Worm (Caenorhabditis elegans): ENCODE results near the gene ptrn-1.

DNA sequence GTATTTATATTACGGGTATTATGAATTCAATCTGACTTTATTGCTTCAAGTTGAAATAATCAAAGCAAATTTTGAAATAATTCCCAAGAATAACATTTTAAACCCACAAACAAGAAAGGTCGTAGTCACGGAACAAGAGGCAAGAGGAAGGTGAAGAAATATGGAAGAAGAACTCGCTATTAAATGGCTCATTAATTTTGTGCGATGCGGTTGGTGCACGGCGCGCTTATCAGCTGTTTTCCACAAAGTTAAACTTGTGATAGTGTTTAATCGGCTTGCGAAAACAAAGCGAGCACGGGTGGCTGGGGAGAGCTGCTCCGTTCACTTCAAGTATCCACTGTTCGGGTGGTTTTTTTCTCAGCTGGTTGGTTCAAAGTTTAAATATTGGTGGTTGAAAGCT lies 36.9 kb upstream of the ptrn-1 start:
- TF ChIP-seq scrt-1 (GFP tag; IDR thresholded peaks at IDR 0.05) (no peak), hmg-4 (GFP tag; optimal IDR thresholded peaks at IDR 0.05) (no peak), ama-1 (optimal IDR thresholded peaks at IDR 0.05) (no peak), flt-1 (GFP tag; IDR thresholded peaks at IDR 0.05) (no peak), hmbx-1 (tag; optimal IDR thresholded peaks at IDR 0.05) (no peak), aly-1 (tag; optimal IDR thresholded peaks at IDR 0.05) (no peak), B0310.2 (tag; optimal IDR thresholded peaks at IDR 0.05) (no peak), pes-1 (GFP tag; IDR thresholded peaks at IDR 0.05) (no peak), tbx-11 (GFP tag; IDR thresholded peaks at IDR 0.05) (no peak), tbx-37 (GFP tag; conservative IDR thresholded peaks at IDR 0.05) (no peak)
